Worm (Caenorhabditis elegans): Measurements from ENCODE around the gene vps-50.

DNA sequence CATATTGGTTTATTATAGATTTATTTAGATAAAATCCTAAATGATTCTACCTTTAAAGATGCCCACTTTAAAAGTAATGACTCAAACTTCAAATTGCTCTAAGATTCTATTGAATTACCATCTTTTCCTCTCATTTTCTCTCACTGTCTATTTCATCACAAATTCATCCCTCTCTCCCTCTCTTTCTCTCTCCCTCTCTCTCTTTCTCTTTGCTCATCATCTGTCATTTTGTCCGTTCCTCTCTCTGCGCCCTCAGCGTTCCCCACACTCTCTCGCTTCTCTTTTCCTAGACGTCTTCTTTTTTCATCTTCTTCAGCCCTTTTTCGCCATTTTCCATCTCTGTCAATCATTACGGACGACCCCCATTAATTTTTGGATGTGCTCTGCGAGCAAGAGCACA lies 36.1 kb downstream of the vps-50 start:
- no peak for TF ChIP-seq nhr-12 (tag; optimal IDR thresholded peaks at IDR 0.05)
- no peak for TF ChIP-seq fos-1 (tag; optimal IDR thresholded peaks at IDR 0.05)
- peak; percentile 76 for TF ChIP-seq C34F6.9 (tag; optimal IDR thresholded peaks at IDR 0.05)
- TF ChIP-seq F13H6.1 (tag; optimal IDR thresholded peaks at IDR 0.05), result peak; percentile 48
- TF ChIP-seq nhr-237 (tag; optimal IDR thresholded peaks at IDR 0.05), result no peak
- peak; percentile 54 for TF ChIP-seq ceh-82 (tag; optimal IDR thresholded peaks at IDR 0.05)
- no peak for TF ChIP-seq zag-1 (tag; optimal IDR thresholded peaks at IDR 0.05)
- TF ChIP-seq dmd-4 (tag; optimal IDR thresholded peaks at IDR 0.05), result no peak
- TF ChIP-seq lin-39 (tag; optimal IDR thresholded peaks at IDR 0.05), result no peak

All from whole organism, L2 larva.